Worm (Caenorhabditis elegans) whole organism, mixed stage, embryonic: ENCODE data around the gene str-253.

Experiments
- ceh-39 ChIP-seq: fragments of 150-350 bp; optimal IDR thresholded peaks from 2 replicates; lab custom pipeline; 2014; ENCODE audit warnings: missing biosample characterization, missing genetic modification characterization
- elt-1 ChIP-seq: sonication (generic microtip); optimal IDR thresholded peaks from 2 replicates; lab custom pipeline; 2017; ENCODE audit warnings: missing genetic modification characterization, mild to moderate bottlenecking, missing compliant biosample characterization, antibody characterized with exemption, moderate library complexity, borderline replicate concordance; ENCODE audit not compliant: insufficient read depth
- hlh-1 ChIP-seq: fragments of 150-350 bp; optimal IDR thresholded peaks from 2 replicates; lab custom pipeline; 2014; ENCODE audit warnings: missing biosample characterization, missing genetic modification reagents, missing genetic modification characterization
- lin-13 ChIP-seq: fragments of 150-350 bp; optimal IDR thresholded peaks from 2 replicates; lab custom pipeline; 2014; ENCODE audit warnings: missing biosample characterization, missing genetic modification characterization
- lin-32 ChIP-seq: fragments of 200-800 bp; sonication (Bioruptor generic); optimal IDR thresholded peaks from 2 replicates; lab custom pipeline; 2018; ENCODE audit warnings: mild to moderate bottlenecking, missing genetic modification characterization, missing compliant biosample characterization
- mab-5 ChIP-seq: fragments of 150-350 bp; optimal IDR thresholded peaks from 2 replicates; lab custom pipeline; 2014; ENCODE audit warnings: missing biosample characterization, missing genetic modification characterization
- mls-2 ChIP-seq: sonication (generic microtip); optimal IDR thresholded peaks from 2 replicates; lab custom pipeline; 2016; ENCODE audit warnings: mild to moderate bottlenecking, missing genetic modification characterization, moderate library complexity, missing compliant biosample characterization
- nhr-12 ChIP-seq: fragments of 150-350 bp; optimal IDR thresholded peaks from 2 replicates; lab custom pipeline; 2014; ENCODE audit warnings: missing biosample characterization, missing genetic modification characterization
- nhr-2 ChIP-seq: fragments of 150-350 bp; optimal IDR thresholded peaks from 2 replicates; lab custom pipeline; 2014; ENCODE audit warnings: missing biosample characterization, missing genetic modification characterization
- pha-4 ChIP-seq: fragments of 150-350 bp; optimal IDR thresholded peaks from 2 replicates; lab custom pipeline; 2018; ENCODE audit warnings: missing biosample characterization, missing genetic modification reagents, missing genetic modification characterization
- snpc-4 ChIP-seq: fragments of 150-350 bp; optimal IDR thresholded peaks from 2 replicates; lab custom pipeline; 2014; ENCODE audit warnings: missing biosample characterization, missing genetic modification characterization
- tbx-8 ChIP-seq: fragments of 200-800 bp; sonication (Bioruptor generic); optimal IDR thresholded peaks from 2 replicates; lab custom pipeline; 2018; ENCODE audit warnings: mild to moderate bottlenecking, missing genetic modification characterization, moderate library complexity, missing compliant biosample characterization
- zip-8 ChIP-seq: fragments of 150-350 bp; optimal IDR thresholded peaks from 2 replicates; lab custom pipeline; 2014; ENCODE audit warnings: missing biosample characterization, missing genetic modification characterization
- ztf-11 ChIP-seq: fragments of 150-350 bp; optimal IDR thresholded peaks from 2 replicates; lab custom pipeline; 2014; ENCODE audit warnings: missing biosample characterization, missing genetic modification characterization

DNA sequence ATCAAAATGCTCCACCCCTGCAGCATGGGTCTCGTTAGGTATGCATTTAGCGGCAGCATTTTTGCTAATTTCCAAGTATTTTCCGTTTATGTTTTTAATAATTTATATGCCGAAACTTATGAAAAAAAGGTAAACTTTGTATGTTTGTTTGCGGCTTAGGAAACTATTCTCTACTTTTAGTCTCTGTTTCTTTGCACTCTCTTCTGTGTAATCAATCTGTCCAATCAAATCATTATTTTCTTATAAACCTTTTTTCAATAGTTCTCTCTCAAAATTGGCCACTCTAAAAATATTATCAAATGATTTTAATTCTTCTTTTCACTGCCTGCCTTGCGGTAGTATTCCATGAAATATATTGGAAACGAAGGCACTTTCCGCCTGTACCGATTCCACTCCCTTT, 16.4 kb downstream of the str-253 start:
- TF ChIP-seq lin-32 (GFP tag; lab: Kevin White, UChicago) (no peak), pha-4 (tag; lab: Kevin White, UChicago) (no peak), ztf-11 (tag; lab: Kevin White, UChicago) (no peak), lin-13 (tag; lab: Kevin White, UChicago) (no peak), snpc-4 (tag; lab: Kevin White, UChicago) (no peak), elt-1 (tag; lab: Kevin White, UChicago) (no peak), nhr-2 (no peak), nhr-12 (tag; lab: Kevin White, UChicago) (no peak), mls-2 (tag; lab: Kevin White, UChicago) (no peak), ceh-39 (no peak), zip-8 (tag; lab: Kevin White, UChicago) (no peak), hlh-1 (tag; lab: Kevin White, UChicago) (no peak), mab-5 (tag; lab: Kevin White, UChicago) (no peak), tbx-8 (GFP tag; lab: Kevin White, UChicago) (no peak)
